Fruit fly (Drosophila melanogaster) whole organism, embryonic: Measurements from ENCODE around the gene CG13144.

Experiments
- Atf-2 ChIP-seq: fragments of 200-800 bp; sonication (Bioruptor generic); optimal IDR thresholded peaks from 2 replicates; lab custom pipeline; 2016; ENCODE audit warnings: missing biosample characterization, missing genetic modification characterization
- Awh ChIP-seq: fragments of 200-800 bp; sonication (Bioruptor generic); IDR thresholded peaks from 2 replicates; pipeline ENCODE4, ENCODE4 v1.3.6; 2022; ENCODE audit warnings: missing biosample characterization, missing genetic modification characterization
- B-H1 ChIP-seq: fragments of 200-800 bp; sonication (Bioruptor generic); IDR thresholded peaks from 3 replicates; pipeline ENCODE4 v1.3.6; 2022; ENCODE audit warnings: missing biosample characterization, missing genetic modification characterization
- C15 ChIP-seq: fragments of 200-800 bp; sonication (Bioruptor generic); IDR thresholded peaks from 3 replicates; pipeline ENCODE4 v1.3.6; 2022; ENCODE audit warnings: missing biosample characterization, missing genetic modification characterization
- CG10209 ChIP-seq: fragments of 200-800 bp; sonication (Bioruptor generic); optimal IDR thresholded peaks from 3 replicates; lab custom pipeline; 2017; ENCODE audit warnings: missing biosample characterization, mild to moderate bottlenecking, missing genetic modification characterization, missing genetic modification reagents
- CG10979 ChIP-seq: fragments of 200-800 bp; sonication (Bioruptor generic); optimal IDR thresholded peaks from 2 replicates; lab custom pipeline; 2018; ENCODE audit warnings: missing biosample characterization, mild to moderate bottlenecking, missing genetic modification characterization, moderate library complexity
- CG11560 ChIP-seq: fragments of 200-800 bp; sonication (Bioruptor generic); IDR thresholded peaks from 3 replicates; pipeline ENCODE4 v1.3.6; 2022; ENCODE audit warnings: missing biosample characterization, missing genetic modification characterization
- CG12942 ChIP-seq: fragments of 200-800 bp; sonication (Bioruptor generic); optimal IDR thresholded peaks from 3 replicates; lab custom pipeline; 2016; ENCODE audit warnings: missing biosample characterization, missing genetic modification characterization
- CG15011 ChIP-seq: fragments of 200-800 bp; sonication (Bioruptor generic); optimal IDR thresholded peaks from 3 replicates; lab custom pipeline; 2018; ENCODE audit warnings: missing biosample characterization, mild to moderate bottlenecking, missing genetic modification characterization
- CG17568 ChIP-seq: fragments of 200-800 bp; sonication (Bioruptor generic); optimal IDR thresholded peaks from 2 replicates; lab custom pipeline; 2018; ENCODE audit warnings: missing biosample characterization, mild to moderate bottlenecking, missing genetic modification characterization, moderate library complexity
- CG17612 ChIP-seq: fragments of 200-800 bp; sonication (Bioruptor generic); IDR thresholded peaks from 2 replicates; pipeline ENCODE4 v1.3.6; 2022; ENCODE audit warnings: missing biosample characterization, missing genetic modification characterization
- CG2129 ChIP-seq: fragments of 200-800 bp; sonication (Bioruptor generic); IDR thresholded peaks from 2 replicates; pipeline ENCODE4 v1.3.6; 2022; ENCODE audit warnings: missing biosample characterization, missing genetic modification characterization; ENCODE audit not compliant: partially characterized antibody
- CG2712 ChIP-seq: fragments of 200-800 bp; optimal IDR thresholded peaks from 3 replicates; lab custom pipeline; 2019; ENCODE audit warnings: missing biosample characterization, mild to moderate bottlenecking, missing genetic modification characterization, moderate library complexity
- CG32767 ChIP-seq: fragments of 200-800 bp; sonication (Bioruptor generic); IDR thresholded peaks from 2 replicates; pipeline ENCODE4 v1.3.6; 2022; ENCODE audit warnings: missing biosample characterization, missing genetic modification characterization
- CG34422 ChIP-seq: fragments of 200-800 bp; sonication (Bioruptor generic); IDR thresholded peaks from 3 replicates; pipeline ENCODE4 v1.3.6; 2022; ENCODE audit warnings: missing biosample characterization, missing genetic modification characterization
- CG4820 ChIP-seq: fragments of 200-800 bp; sonication (Bioruptor generic); optimal IDR thresholded peaks from 3 replicates; lab custom pipeline; 2016; ENCODE audit warnings: missing biosample characterization, missing genetic modification characterization
- CG5180 ChIP-seq: fragments of 200-800 bp; sonication (Bioruptor generic); optimal IDR thresholded peaks from 3 replicates; lab custom pipeline; 2017; ENCODE audit warnings: missing biosample characterization, missing genetic modification characterization, mild to moderate bottlenecking, moderate library complexity, missing genetic modification reagents
- CG6689 ChIP-seq: fragments of 200-800 bp; sonication (Bioruptor generic); IDR thresholded peaks from 2 replicates; pipeline ENCODE4 v1.3.6; 2022; ENCODE audit warnings: missing biosample characterization, missing genetic modification characterization
- CG6791 ChIP-seq: fragments of 200-800 bp; sonication (Bioruptor generic); IDR thresholded peaks from 3 replicates; pipeline ENCODE4 v1.3.6; 2022; ENCODE audit warnings: missing biosample characterization, missing genetic modification characterization; ENCODE audit not compliant: partially characterized antibody
- CG7928 ChIP-seq: fragments of 200-800 bp; sonication (Bioruptor generic); optimal IDR thresholded peaks from 2 replicates; lab custom pipeline; 2017; ENCODE audit warnings: missing biosample characterization, mild to moderate bottlenecking, missing genetic modification characterization
- CG8388 ChIP-seq: fragments of 200-800 bp; sonication (Bioruptor generic); optimal IDR thresholded peaks from 2 replicates; lab custom pipeline; 2019; ENCODE audit warnings: missing biosample characterization, mild to moderate bottlenecking, missing genetic modification characterization, moderate library complexity
- CG9727 ChIP-seq: fragments of 200-800 bp; sonication (Bioruptor generic); optimal IDR thresholded peaks from 3 replicates; lab custom pipeline; 2017; ENCODE audit warnings: missing biosample characterization, mild to moderate bottlenecking, missing genetic modification characterization
- Dp ChIP-seq: fragments of 200-800 bp; sonication (Bioruptor generic); optimal IDR thresholded peaks from 2 replicates; lab custom pipeline; 2018; ENCODE audit warnings: missing biosample characterization, mild to moderate bottlenecking, missing genetic modification characterization, moderate library complexity
- GATAe ChIP-seq: fragments of 200-800 bp; sonication (Bioruptor generic); conservative IDR thresholded peaks from 2 replicates; pipeline ENCODE4 v1.3.6; 2022; ENCODE audit warnings: missing biosample characterization, missing genetic modification characterization
- H15 ChIP-seq: fragments of 200-800 bp; sonication (Bioruptor generic); IDR thresholded peaks from 3 replicates; pipeline ENCODE4 v1.3.6; 2022; ENCODE audit warnings: missing biosample characterization, missing genetic modification characterization
- HLH3B ChIP-seq: fragments of 200-800 bp; sonication (Bioruptor generic); IDR thresholded peaks from 2 replicates; pipeline ENCODE4 v1.3.6; 2022; ENCODE audit warnings: missing biosample characterization, missing genetic modification characterization
- Lpt ChIP-seq: fragments of >200 bp; optimal IDR thresholded peaks from 2 replicates; lab custom pipeline; 2018; ENCODE audit warnings: missing biosample characterization, missing genetic modification characterization
- Med ChIP-seq: fragments of 200-800 bp; sonication (Bioruptor generic); peaks from one replicate; lab custom pipeline; 2016; ENCODE audit warnings: missing biosample characterization, missing genetic modification characterization, mild to moderate bottlenecking, inconsistent platforms, moderate library complexity
- Myb ChIP-seq: fragments of 200-800 bp; sonication (Bioruptor generic); optimal IDR thresholded peaks from 2 replicates; lab custom pipeline; 2016; ENCODE audit warnings: missing biosample characterization, missing genetic modification characterization
- Nf-YB ChIP-seq: fragments of 200-800 bp; sonication (Bioruptor generic); optimal IDR thresholded peaks from 3 replicates; lab custom pipeline; 2019; ENCODE audit warnings: missing biosample characterization, mild to moderate bottlenecking, missing genetic modification characterization, moderate library complexity
- Oli ChIP-seq: fragments of 200-800 bp; sonication (Bioruptor generic); optimal IDR thresholded peaks from 2 replicates; lab custom pipeline; 2018; ENCODE audit warnings: missing biosample characterization, mild to moderate bottlenecking, missing genetic modification characterization, moderate library complexity
- Opbp ChIP-seq: fragments of 200-800 bp; sonication (Bioruptor generic); IDR thresholded peaks from 3 replicates; pipeline ENCODE4 v1.3.6; 2022; ENCODE audit warnings: missing biosample characterization, missing genetic modification characterization; ENCODE audit not compliant: partially characterized antibody
- Optix ChIP-seq: fragments of 200-800 bp; sonication (Bioruptor generic); IDR thresholded peaks from 3 replicates; pipeline ENCODE4 v1.3.6; 2022; ENCODE audit warnings: missing biosample characterization, missing genetic modification characterization
- Rfx ChIP-seq: fragments of 200-800 bp; sonication (Bioruptor generic); IDR thresholded peaks from 2 replicates; pipeline ENCODE4 v1.3.6; 2022; ENCODE audit warnings: missing biosample characterization, missing genetic modification characterization
- aop ChIP-seq: fragments of 200-800 bp; sonication (Bioruptor generic); IDR thresholded peaks from 2 replicates; pipeline ENCODE4 v1.3.6; 2022; ENCODE audit warnings: missing biosample characterization, missing genetic modification characterization
- az2 ChIP-seq: fragments of 200-800 bp; sonication (Bioruptor generic); optimal IDR thresholded peaks from 3 replicates; lab custom pipeline; 2016; ENCODE audit warnings: missing biosample characterization, missing genetic modification characterization
- bbx ChIP-seq: fragments of 200-800 bp; sonication (Bioruptor generic); IDR thresholded peaks from 2 replicates; pipeline ENCODE4 v1.3.6; 2022; ENCODE audit warnings: missing biosample characterization, missing genetic modification characterization; ENCODE audit not compliant: partially characterized antibody
- btn ChIP-seq: fragments of 200-800 bp; sonication (Bioruptor generic); optimal IDR thresholded peaks from 2 replicates; lab custom pipeline; 2016; ENCODE audit warnings: missing biosample characterization, missing genetic modification characterization
- caup ChIP-seq: fragments of 200-800 bp; sonication (Bioruptor generic); optimal IDR thresholded peaks from 3 replicates; lab custom pipeline; 2017; ENCODE audit warnings: missing biosample characterization, mild to moderate bottlenecking, missing genetic modification characterization, moderate library complexity; ENCODE audit not compliant: severe bottlenecking
- corto ChIP-seq: fragments of 200-800 bp; sonication (Bioruptor generic); optimal IDR thresholded peaks from 2 replicates; lab custom pipeline; 2016; ENCODE audit warnings: missing biosample characterization, mild to moderate bottlenecking, missing genetic modification characterization, moderate library complexity
- croc ChIP-seq: fragments of 200-800 bp; sonication (Bioruptor generic); conservative IDR thresholded peaks from 3 replicates; pipeline ENCODE4 v1.3.6; 2022; ENCODE audit warnings: missing biosample characterization, missing genetic modification characterization
- her ChIP-seq: fragments of 200-800 bp; sonication (Bioruptor generic); optimal IDR thresholded peaks from 2 replicates; lab custom pipeline; 2016; ENCODE audit warnings: missing biosample characterization, missing genetic modification characterization
- ind ChIP-seq: fragments of 200-800 bp; sonication (Bioruptor generic); optimal IDR thresholded peaks from 3 replicates; lab custom pipeline; 2016; ENCODE audit warnings: missing biosample characterization, missing genetic modification characterization
- kah ChIP-seq: fragments of 200-800 bp; sonication (Bioruptor generic); optimal IDR thresholded peaks from 2 replicates; lab custom pipeline; 2018; ENCODE audit warnings: missing biosample characterization, mild to moderate bottlenecking, missing genetic modification characterization
- nmo ChIP-seq: fragments of 200-800 bp; sonication (Bioruptor generic); optimal IDR thresholded peaks from 2 replicates; lab custom pipeline; 2018; ENCODE audit warnings: missing biosample characterization, mild to moderate bottlenecking, missing genetic modification characterization, moderate library complexity
- row ChIP-seq: fragments of 200-800 bp; sonication (Bioruptor generic); IDR thresholded peaks from 3 replicates; pipeline ENCODE4 v1.3.6; 2022; ENCODE audit warnings: missing biosample characterization, missing genetic modification characterization
- scrt ChIP-seq: fragments of 200-800 bp; sonication (Bioruptor generic); optimal IDR thresholded peaks from 2 replicates; lab custom pipeline; 2018; ENCODE audit warnings: missing biosample characterization, mild to moderate bottlenecking, missing genetic modification characterization, moderate library complexity
- seq ChIP-seq: fragments of 200-800 bp; sonication (Bioruptor generic); IDR thresholded peaks from 2 replicates; pipeline ENCODE4 v1.3.6; 2022; ENCODE audit warnings: missing biosample characterization, missing genetic modification characterization
- sna ChIP-seq: fragments of 200-800 bp; sonication (Bioruptor generic); IDR thresholded peaks from 2 replicates; pipeline ENCODE4 v1.3.6; 2022; ENCODE audit warnings: missing biosample characterization, missing genetic modification characterization; ENCODE audit not compliant: partially characterized antibody
- tap ChIP-seq: fragments of 200-800 bp; optimal IDR thresholded peaks from 3 replicates; lab custom pipeline; 2019; ENCODE audit warnings: missing biosample characterization, mild to moderate bottlenecking, missing genetic modification characterization, moderate library complexity

Gene CG13144

dm6 chr2L:10488484-10489223 is 2.6 kb downstream of the CG13144 start, which contains the start of the genes Cog4 and CG6144:
Cog4 (minus strand) TSS chr2L:10488622.
CG6144 (plus strand) TSS chr2L:10488694.
- TF ChIP-seq CG32767 (GFP tag; lab: Robert Waterston, UW), result no peak
- no peak for TF ChIP-seq CG17612
- 0 out of 2 replicates have a peak, but pooled peaks have one; percentile 33 for TF ChIP-seq Rfx (GFP tag; lab: Robert Waterston, UW)
- no peak for TF ChIP-seq C15 (GFP tag; lab: Robert Waterston, UW)
- TF ChIP-seq Awh (GFP tag; lab: Robert Waterston, UW), result no peak
- TF ChIP-seq CG34422 (GFP tag; lab: Robert Waterston, UW), result peak; percentile 55; the same call in 1 of the 3 replicates
- TF ChIP-seq Opbp (GFP tag; lab: Robert Waterston, UW), result peak; percentile 68
- no peak for TF ChIP-seq seq (GFP tag; lab: Robert Waterston, UW)
- no peak for TF ChIP-seq corto
- TF ChIP-seq Med, result peak; percentile 63
- no peak for TF ChIP-seq scrt
- TF ChIP-seq Atf-2 (GFP tag; lab: Kevin White, UChicago), result no peak
- TF ChIP-seq CG6791 (GFP tag; lab: Robert Waterston, UW), result peak; percentile 77
- TF ChIP-seq H15, result no peak
- peak; percentile 63 for TF ChIP-seq CG6689
- TF ChIP-seq Nf-YB (GFP tag; lab: Kevin White, UChicago), result no peak
- no peak for TF ChIP-seq CG5180 (GFP tag; lab: Kevin White, UChicago)
- TF ChIP-seq ind (GFP tag; lab: Kevin White, UChicago), result no peak
- TF ChIP-seq aop, result no peak
- TF ChIP-seq az2, result peak; percentile 9
- TF ChIP-seq B-H1 (GFP tag; lab: Robert Waterston, UW), result no peak
- no peak for TF ChIP-seq croc (GFP tag; lab: Robert Waterston, UW)
- TF ChIP-seq sna (GFP tag; lab: Robert Waterston, UW), result peak; percentile 84
- peak; percentile 83 for TF ChIP-seq nmo (GFP tag; lab: Kevin White, UChicago)
- peak; percentile 84 for TF ChIP-seq row (GFP tag; lab: Robert Waterston, UW)
- no peak for TF ChIP-seq caup (GFP tag; lab: Kevin White, UChicago)
- no peak for TF ChIP-seq tap (tag; lab: Kevin White, UChicago)
- no peak for TF ChIP-seq CG2712 (tag; lab: Kevin White, UChicago)
- no peak for TF ChIP-seq Oli
- TF ChIP-seq Optix (GFP tag; lab: Robert Waterston, UW), result no peak
- TF ChIP-seq btn (GFP tag; lab: Kevin White, UChicago), result no peak
- TF ChIP-seq Dp (GFP tag; lab: Kevin White, UChicago), result peak; percentile 45
- TF ChIP-seq CG11560 (tag; lab: Robert Waterston, UW), result no peak
- TF ChIP-seq CG7928 (GFP tag; lab: Kevin White, UChicago), result no peak
- peak; percentile 14 for TF ChIP-seq CG10979 (tag; lab: Kevin White, UChicago)
- no peak for TF ChIP-seq her (GFP tag; lab: Kevin White, UChicago)
- TF ChIP-seq GATAe (GFP tag; lab: Robert Waterston, UW), result no peak
- TF ChIP-seq CG4820 (GFP tag; lab: Kevin White, UChicago), result no peak
- no peak for TF ChIP-seq HLH3B (GFP tag; lab: Robert Waterston, UW)
- TF ChIP-seq Lpt (GFP tag; lab: Kevin White, UChicago), result no peak
- TF ChIP-seq CG15011 (GFP tag; lab: Kevin White, UChicago), result no peak
- peak; percentile 75 for TF ChIP-seq bbx (GFP tag; lab: Robert Waterston, UW)
- TF ChIP-seq CG12942 (GFP tag; lab: Kevin White, UChicago), result no peak
- peak; percentile 63 for TF ChIP-seq CG2129 (GFP tag; lab: Robert Waterston, UW)
- no peak for TF ChIP-seq Myb
- TF ChIP-seq CG9727 (GFP tag; lab: Kevin White, UChicago), result no peak
- no peak for TF ChIP-seq CG17568 (GFP tag; lab: Kevin White, UChicago)
- TF ChIP-seq kah (GFP tag; lab: Kevin White, UChicago), result no peak
- no peak for TF ChIP-seq CG10209 (GFP tag; lab: Kevin White, UChicago)
- no peak for TF ChIP-seq CG8388
